Fruit fly (Drosophila melanogaster): ENCODE results near the gene cutlet.

Gene cutlet

dm6 chr2L:3737003-3737662 lies 25.6 kb upstream of the cutlet start (continued):
- TF ChIP-seq gsb-n (tag; optimal IDR thresholded peaks at IDR 0.05) (no peak), CG7839 (tag; optimal IDR thresholded peaks at IDR 0.05) (peak; percentile 3), CG5245 (GFP tag; optimal IDR thresholded peaks at IDR 0.05) (no peak), Mes4 (GFP tag; optimal IDR thresholded peaks at IDR 0.05) (no peak), CG8765 (GFP tag; IDR thresholded peaks at IDR 0.05) (no peak), trh (GFP tag; optimal IDR thresholded peaks at IDR 0.05) (no peak), pnt (GFP tag; optimal IDR thresholded peaks at IDR 0.05) (no peak), CG2678 (tag; optimal IDR thresholded peaks at IDR 0.05) (peak; percentile 60), Fer1 (GFP tag; optimal IDR thresholded peaks at IDR 0.05) (peak; percentile 15), PHDP (tag; optimal IDR thresholded peaks at IDR 0.05) (peak; percentile 13), Ssrp (tag; optimal IDR thresholded peaks at IDR 0.05) (peak; percentile 2), CG17802 (tag; optimal IDR thresholded peaks at IDR 0.05) (no peak), CG9797 (GFP tag; optimal IDR thresholded peaks at IDR 0.05) (no peak), CG6689 (GFP tag; IDR thresholded peaks at IDR 0.05) (0 out of 2 replicates have a peak, but pooled peaks have one; percentile 11), odd (GFP tag; optimal IDR thresholded peaks at IDR 0.05) (no peak), CG11085 (GFP tag; IDR thresholded peaks at IDR 0.05) (no peak), CG3726 (GFP tag; IDR thresholded peaks at IDR 0.05) (no peak), her (GFP tag; optimal IDR thresholded peaks at IDR 0.05) (no peak), ap (GFP tag; IDR thresholded peaks at IDR 0.05) (no peak), Sox102F (GFP tag; optimal IDR thresholded peaks at IDR 0.05) (no peak), disco-r (GFP tag; optimal IDR thresholded peaks at IDR 0.05) (no peak), Antp (GFP tag; optimal IDR thresholded peaks at IDR 0.05) (no peak), CG31441 (GFP tag; IDR thresholded peaks at IDR 0.05) (peak; percentile 33; the same call in 1 of the 2 replicates), Hr51 (GFP tag; optimal IDR thresholded peaks at IDR 0.05) (peak in 1 of 2 experiments; percentile 39), ewg (GFP tag; optimal IDR thresholded peaks at IDR 0.05) (no peak), sens (GFP tag) (peak; percentile 42), caup (GFP tag; optimal IDR thresholded peaks at IDR 0.05; ENCODE audit: severe bottlenecking) (no peak)

- no peak for TF ChIP-seq Vsx1 (GFP tag; optimal IDR thresholded peaks at IDR 0.05)
- no peak for TF ChIP-seq MESR4 (GFP tag; optimal IDR thresholded peaks at IDR 0.05)
- TF ChIP-seq CG13424 (tag; optimal IDR thresholded peaks at IDR 0.05): no peak
- TF ChIP-seq cg (GFP tag; optimal IDR thresholded peaks at IDR 0.05): no peak
- no peak for TF ChIP-seq CG7271 (tag; optimal IDR thresholded peaks at IDR 0.05)
- TF ChIP-seq ab (GFP tag; optimal IDR thresholded peaks at IDR 0.05): no peak
- no peak for TF ChIP-seq slbo (GFP tag; IDR thresholded peaks at IDR 0.05)
- no peak for TF ChIP-seq inv (GFP tag; IDR thresholded peaks at IDR 0.05; ENCODE audit: partially characterized antibody)
- no peak for TF ChIP-seq H2.0 (GFP tag; IDR thresholded peaks at IDR 0.05)
- TF ChIP-seq Antp (GFP tag; optimal IDR thresholded peaks at IDR 0.05): no peak
- no peak for TF ChIP-seq TFAM (GFP tag; optimal IDR thresholded peaks at IDR 0.05)
- no peak for TF ChIP-seq tio (GFP tag; optimal IDR thresholded peaks at IDR 0.05)
- no peak for TF ChIP-seq CG32532 (GFP tag; IDR thresholded peaks at IDR 0.05)
- no peak for TF ChIP-seq CG12942 (GFP tag; optimal IDR thresholded peaks at IDR 0.05)
- no peak for TF ChIP-seq BEAF-32 (GFP tag; optimal IDR thresholded peaks at IDR 0.05)
- no peak for TF ChIP-seq CG6854 (GFP tag; optimal IDR thresholded peaks at IDR 0.05)
- TF ChIP-seq Deaf1 (tag; optimal IDR thresholded peaks at IDR 0.05): no peak
These were observed 19.5 kb upstream of the cutlet start for dm6 chr2L:3731055-3731454.

Data from whole organism, embryonic.